Worm (Caenorhabditis elegans) whole organism, L1 larva: ENCODE data around the gene gck-2.

ENCODE experiments used
- unc-98 ChIP-seq: fragments of 200-800 bp; sonication (Bioruptor generic); IDR thresholded peaks from 2 replicates; pipeline ENCODE4 v1.3.6; 2022; ENCODE audit warnings: missing genetic modification characterization, missing compliant biosample characterization
- ztf-11 ChIP-seq, 2 experiments: sonication (generic microtip); optimal IDR thresholded peaks; 2 replicates each; lab custom pipeline; 2016 to 2017; ENCODE audit warnings: missing genetic modification characterization in 2 of 2, missing biosample characterization in 1 of 2, missing compliant biosample characterization in 1 of 2

DNA sequence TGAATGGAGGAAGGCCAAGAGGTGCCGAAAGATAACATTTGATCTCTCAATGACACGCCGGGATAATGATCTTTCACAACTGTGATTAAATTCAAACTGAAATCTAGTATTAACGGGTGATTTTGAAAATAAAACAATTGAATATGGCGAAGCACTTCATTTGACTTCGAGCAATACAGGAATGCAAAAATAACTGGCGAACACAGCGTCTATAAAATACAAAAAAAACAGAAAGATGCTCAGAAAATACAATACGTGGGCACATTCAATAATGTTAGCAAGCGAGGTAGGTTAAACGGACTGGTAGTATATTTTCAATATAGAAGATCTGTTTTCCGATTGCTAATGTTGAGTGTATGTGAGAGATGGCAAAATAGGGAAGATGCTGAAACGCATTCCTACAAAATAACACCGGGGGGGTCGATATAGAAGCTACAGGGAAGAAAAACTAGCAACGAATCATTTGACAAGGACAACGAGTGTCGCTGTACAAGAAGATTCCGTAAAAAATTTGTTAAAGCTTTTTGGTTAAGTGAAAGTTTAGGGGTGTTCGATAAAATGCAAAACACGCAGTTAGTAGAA lies 9.3 kb downstream of the gck-2 start:
- no peak for TF ChIP-seq unc-98 (GFP tag; lab: Robert Waterston, UW)
- TF ChIP-seq ztf-11 (tag; optimal IDR thresholded peaks at IDR 0.05; lab: Kevin White, UChicago) = no peak
